Fruit fly (Drosophila melanogaster) whole organism, wandering third instar larva: Measurements from ENCODE around the gene CG4629.

Experiments
- CG32264 ChIP-seq: fragments of 200-800 bp; sonication (Bioruptor generic); optimal IDR thresholded peaks from 2 replicates; lab custom pipeline; 2016; ENCODE audit warnings: missing biosample characterization, missing genetic modification characterization
- CrebA ChIP-seq: fragments of 200-800 bp; sonication (Bioruptor generic); optimal IDR thresholded peaks from 2 replicates; lab custom pipeline; 2016; ENCODE audit warnings: missing biosample characterization, mild to moderate bottlenecking, missing genetic modification characterization, borderline replicate concordance
- Dfd ChIP-seq: fragments of >200 bp; optimal IDR thresholded peaks from 2 replicates; lab custom pipeline; 2017; ENCODE audit warnings: missing biosample characterization, missing genetic modification characterization
- HLH106 ChIP-seq: fragments of 200-800 bp; optimal IDR thresholded peaks from 3 replicates; lab custom pipeline; 2019; ENCODE audit warnings: missing biosample characterization, mild to moderate bottlenecking, missing genetic modification characterization, moderate library complexity
- Hnf4 ChIP-seq: fragments of 200-800 bp; sonication (Bioruptor generic); optimal IDR thresholded peaks from 2 replicates; lab custom pipeline; 2016; ENCODE audit warnings: missing biosample characterization, mild to moderate bottlenecking, missing genetic modification characterization
- Hr83 ChIP-seq: fragments of 200-300 bp; sonication (Bioruptor generic); optimal IDR thresholded peaks from 2 replicates; lab custom pipeline; 2016; ENCODE audit warnings: missing biosample characterization, mild to moderate bottlenecking, missing genetic modification characterization, moderate library complexity; ENCODE audit not compliant: poor library complexity, severe bottlenecking
- Jra ChIP-seq: sonication (Bioruptor generic); optimal IDR thresholded peaks from 2 replicates; lab custom pipeline; 2016; ENCODE audit warnings: missing biosample characterization, missing genetic modification characterization
- Myc ChIP-seq: fragments of >200 bp; optimal IDR thresholded peaks from 2 replicates; lab custom pipeline; 2017
- foxo ChIP-seq, 2 experiments: fragments of 200-800 bp; sonication (Bioruptor generic); optimal IDR thresholded peaks; 2 replicates in 1 of 2; 3 replicates in 1 of 2; lab custom pipeline; 2016 to 2017; ENCODE audit warnings: missing biosample characterization in 2 of 2, missing genetic modification characterization in 2 of 2
- sage ChIP-seq: fragments of 200-800 bp; sonication (Bioruptor generic); optimal IDR thresholded peaks from 2 replicates; lab custom pipeline; 2016; ENCODE audit warnings: missing biosample characterization, mild to moderate bottlenecking, missing genetic modification characterization
- sv ChIP-seq: fragments of 200-800 bp; sonication (Bioruptor generic); optimal IDR thresholded peaks from 3 replicates; lab custom pipeline; 2016; ENCODE audit warnings: missing biosample characterization, missing genetic modification characterization

dm6 chr2L:1125437-1125836 is 23.1 kb upstream of the CG4629 start:
- TF ChIP-seq Hr83: no peak
- no peak for TF ChIP-seq CG32264 (GFP tag; lab: Kevin White, UChicago)
- no peak for TF ChIP-seq Dfd (GFP tag; lab: Kevin White, UChicago)
- TF ChIP-seq CrebA: no peak
- no peak for TF ChIP-seq sage
- no peak for TF ChIP-seq foxo (GFP tag; optimal IDR thresholded peaks at IDR 0.05; lab: Kevin White, UChicago)
- no peak for TF ChIP-seq HLH106 (tag; lab: Kevin White, UChicago)
- TF ChIP-seq sv (GFP tag; lab: Kevin White, UChicago): no peak
- no peak for TF ChIP-seq Myc (lab: Kevin White, UChicago)
- no peak for TF ChIP-seq Jra (GFP tag; lab: Kevin White, UChicago)
- TF ChIP-seq Hnf4 (GFP tag; lab: Kevin White, UChicago): no peak
